Worm (Caenorhabditis elegans): Measurements from ENCODE around the gene T22B7.22.

Gene T22B7.22

ce11 chrX:5655601-5656000 lies 4.2 kb upstream of the T22B7.22 start:
- TF ChIP-seq unc-42 (tag; optimal IDR thresholded peaks at IDR 0.05) (peak; percentile 2), hlh-30 (tag; optimal IDR thresholded peaks at IDR 0.05; ENCODE audit: insufficient read depth) (no peak), ceh-22 (tag; optimal IDR thresholded peaks at IDR 0.05) (no peak), hlh-13 (GFP tag; optimal IDR thresholded peaks at IDR 0.05) (no peak)

- TF ChIP-seq lin-11 (tag; optimal IDR thresholded peaks at IDR 0.05): no peak
- no peak for TF ChIP-seq tbx-2 (tag; optimal IDR thresholded peaks at IDR 0.05)
- no peak for TF ChIP-seq nfya-1 (tag; optimal IDR thresholded peaks at IDR 0.05)
- no peak for TF ChIP-seq nhr-11 (tag; optimal IDR thresholded peaks at IDR 0.05)
- no peak for TF ChIP-seq pha-2 (tag; optimal IDR thresholded peaks at IDR 0.05)
- no peak for TF ChIP-seq C08G9.2 (tag; optimal IDR thresholded peaks at IDR 0.05)
- no peak for TF ChIP-seq K09A11.1 (tag; optimal IDR thresholded peaks at IDR 0.05; ENCODE audit: insufficient read depth)
- TF ChIP-seq ceh-6 (GFP tag; optimal IDR thresholded peaks at IDR 0.05): no peak
- TF ChIP-seq sox-2 (GFP tag; IDR thresholded peaks at IDR 0.05): no peak
Observed at ce11 chrX:5661179-5661578, 1.4 kb downstream of the T22B7.22 start.

ce11 chrX:5663537-5663936 lies 3.8 kb downstream of the T22B7.22 start, which contains the start of gene egl-13:
TSS of gene egl-13 (plus strand) at chrX:5663837.
- TF ChIP-seq unc-86 (tag; optimal IDR thresholded peaks at IDR 0.05): no peak
- no peak for TF ChIP-seq elt-2 (tag; optimal IDR thresholded peaks at IDR 0.05)

ce11 chrX:5669733-5670132 lies 10.0 kb downstream of the T22B7.22 start:
- TF ChIP-seq elt-4 (tag; optimal IDR thresholded peaks at IDR 0.05) (no peak), hlh-6 (tag; optimal IDR thresholded peaks at IDR 0.05) (no peak), ahr-1 (tag; optimal IDR thresholded peaks at IDR 0.05) (no peak), ceh-45 (GFP tag; IDR thresholded peaks at IDR 0.05) (no peak), hlh-15 (tag; optimal IDR thresholded peaks at IDR 0.05) (no peak), gmeb-2 (tag; optimal IDR thresholded peaks at IDR 0.05) (no peak), pha-2 (tag; optimal IDR thresholded peaks at IDR 0.05) (no peak), tbx-7 (tag; optimal IDR thresholded peaks at IDR 0.05) (no peak), ceh-22 (tag; optimal IDR thresholded peaks at IDR 0.05) (no peak)

ce11 chrX:5670829-5671228 lies 11.1 kb downstream of the T22B7.22 start:
- TF ChIP-seq unc-3 (GFP tag; conservative IDR thresholded peaks at IDR 0.05) (no peak), unc-3 (tag; optimal IDR thresholded peaks at IDR 0.05) (no peak), che-1 (tag; optimal IDR thresholded peaks at IDR 0.05) (no peak)

ce11 chrX:5672615-5673014 lies 12.8 kb downstream of the T22B7.22 start:
- TF ChIP-seq unc-55 (GFP tag; optimal IDR thresholded peaks at IDR 0.05): no peak
- no peak for TF ChIP-seq tbx-2 (tag; optimal IDR thresholded peaks at IDR 0.05)
- no peak for TF ChIP-seq pag-3 (tag; optimal IDR thresholded peaks at IDR 0.05; ENCODE audit: borderline replicate concordance)
- no peak for TF ChIP-seq fkh-6 (tag; optimal IDR thresholded peaks at IDR 0.05)

- TF ChIP-seq pha-2 (tag; optimal IDR thresholded peaks at IDR 0.05) (no peak), odd-2 (tag; optimal IDR thresholded peaks at IDR 0.05) (no peak), ahr-1 (tag; optimal IDR thresholded peaks at IDR 0.05) (no peak), ttx-3 (tag; optimal IDR thresholded peaks at IDR 0.05) (no peak), hlh-8 (tag; optimal IDR thresholded peaks at IDR 0.05) (no peak), ceh-24 (tag; optimal IDR thresholded peaks at IDR 0.05) (no peak), ref-2 (tag; optimal IDR thresholded peaks at IDR 0.05) (no peak), unc-42 (tag; optimal IDR thresholded peaks at IDR 0.05) (no peak)
Observed at ce11 chrX:5680125-5680524, 20.4 kb downstream of the T22B7.22 start, which contains the start of gene set-19. TSS of gene set-19 (minus strand) at chrX:5680225.
